Fruit fly (Drosophila melanogaster): ENCODE measurements around the gene Myo61F.
A peak's percentile ranks its signal among the peaks of the same experiment; 100 is the strongest.

Myo61F gene

DNA sequence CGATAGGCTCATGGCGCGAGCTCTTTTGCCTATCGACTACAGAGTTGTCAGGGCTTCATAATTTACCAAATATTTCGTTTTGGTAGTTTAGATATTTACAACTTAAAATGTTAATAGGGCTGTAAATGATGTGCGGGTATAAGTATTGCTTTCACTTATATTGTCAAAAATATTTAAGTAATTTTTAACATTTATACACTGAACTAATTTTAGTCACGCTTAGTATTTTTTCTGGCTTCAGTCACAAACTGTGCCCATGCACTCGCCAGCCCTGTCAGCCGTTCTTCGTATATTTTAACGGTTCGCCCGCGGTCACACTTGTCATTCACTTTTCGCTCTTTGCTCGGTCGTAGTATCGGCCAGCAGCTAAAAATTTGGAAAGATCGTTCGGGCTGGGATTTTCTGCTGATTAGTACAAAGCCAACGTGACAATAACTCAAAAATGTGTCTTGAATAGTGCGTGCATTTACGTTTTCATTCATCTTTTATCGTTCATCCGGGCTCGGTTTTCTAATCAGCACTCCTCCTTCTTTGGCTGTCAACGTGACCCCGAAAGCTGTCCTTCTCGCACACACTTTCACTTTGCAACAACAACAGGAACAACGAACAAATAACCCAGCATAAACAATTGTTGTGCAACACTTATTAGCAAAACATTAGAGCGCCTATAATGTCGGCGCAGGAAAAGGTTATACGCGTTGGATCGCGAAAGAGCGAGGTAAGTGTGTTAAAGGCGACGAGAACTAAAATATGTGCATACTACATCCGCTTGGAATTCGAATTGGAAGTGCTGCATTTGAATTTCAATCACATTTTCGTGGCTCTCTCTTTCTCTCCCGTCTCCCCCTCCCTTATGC lies 16.5 kb downstream of the Myo61F start, which contains the start of the genes Hmbs and CG2211 (continued):
- TF ChIP-seq CG6765 (GFP tag; optimal IDR thresholded peaks at IDR 0.05) (peak; percentile 67), CG4404 (GFP tag; IDR thresholded peaks at IDR 0.05) (peak; percentile 78), B-H2 (GFP tag; optimal IDR thresholded peaks at IDR 0.05) (peak; percentile 90), Hmx (GFP tag; optimal IDR thresholded peaks at IDR 0.05) (peak; percentile 72), CG14710 (tag; optimal IDR thresholded peaks at IDR 0.05) (peak; percentile 95), Gsc (GFP tag; IDR thresholded peaks at IDR 0.05) (no peak), wdn (GFP tag; IDR thresholded peaks at IDR 0.05) (peak; percentile 58), Oaz (GFP tag; IDR thresholded peaks at IDR 0.05) (peak; percentile 42; the same call in 1 of the 2 replicates), CG12236 (GFP tag; optimal IDR thresholded peaks at IDR 0.05) (peak; percentile 77), CG10209 (GFP tag; optimal IDR thresholded peaks at IDR 0.05) (peak; percentile 80), jigr1 (GFP tag; IDR thresholded peaks at IDR 0.05) (peak; percentile 53; the same call in 2 of the 3 replicates), Gug (GFP tag; IDR thresholded peaks at IDR 0.05) (peak; percentile 78; the same call in 3 of the 4 replicates), CG4854 (GFP tag; optimal IDR thresholded peaks at IDR 0.05) (peak; percentile 86), Rfx (GFP tag; IDR thresholded peaks at IDR 0.05) (peak; percentile 92), Meics (GFP tag; optimal IDR thresholded peaks at IDR 0.05) (peak; percentile 86), CG12104 (GFP tag; optimal IDR thresholded peaks at IDR 0.05) (peak; percentile 78), gcm (GFP tag; optimal IDR thresholded peaks at IDR 0.05) (peak; percentile 35), CG42726 (GFP tag; IDR thresholded peaks at IDR 0.05; ENCODE audit: partially characterized antibody) (peak; percentile 60), pb (GFP tag; optimal IDR thresholded peaks at IDR 0.05) (peak; percentile 18), CG10274 (GFP tag; optimal IDR thresholded peaks at IDR 0.05) (no peak), CG4282 (GFP tag; optimal IDR thresholded peaks at IDR 0.05) (peak; percentile 74), ci (GFP tag; IDR thresholded peaks at IDR 0.05) (peak; percentile 92), repo (GFP tag; optimal IDR thresholded peaks at IDR 0.05) (peak; percentile 74), NFAT (GFP tag; IDR thresholded peaks at IDR 0.05) (peak; percentile 76), grau (tag; optimal IDR thresholded peaks at IDR 0.05) (peak; percentile 86), dimm (GFP tag; IDR thresholded peaks at IDR 0.05) (0 out of 2 replicates have a peak, but pooled peaks have one; percentile 30), CG13775 (GFP tag; optimal IDR thresholded peaks at IDR 0.05) (peak; percentile 90), salm (tag; optimal IDR thresholded peaks at IDR 0.05) (peak; percentile 34), sisA (GFP tag; IDR thresholded peaks at IDR 0.05) (peak; percentile 85), eyg (GFP tag; optimal IDR thresholded peaks at IDR 0.05) (peak; percentile 75), Fer1 (GFP tag; optimal IDR thresholded peaks at IDR 0.05) (peak; percentile 88), exex (tag; optimal IDR thresholded peaks at IDR 0.05) (peak; percentile 68), CG14860 (GFP tag; IDR thresholded peaks at IDR 0.05; ENCODE audit: partially characterized antibody) (no peak), gfzf (GFP tag; optimal IDR thresholded peaks at IDR 0.05) (peak; percentile 94), MTF-1 (GFP tag; optimal IDR thresholded peaks at IDR 0.05; ENCODE audit: borderline replicate concordance) (peak; percentile 68), ftz-f1 (GFP tag; optimal IDR thresholded peaks at IDR 0.05) (peak; percentile 68), gsb (GFP tag; IDR thresholded peaks at IDR 0.05) (peak; percentile 50; the same call in 1 of the 2 replicates), Hr3 (GFP tag; optimal IDR thresholded peaks at IDR 0.05) (peak; percentile 88), fru (optimal IDR thresholded peaks at IDR 0.05) (no peak), sim (GFP tag; IDR thresholded peaks at IDR 0.05) (no peak), lbe (GFP tag; optimal IDR thresholded peaks at IDR 0.05) (peak; percentile 86), CG9817 (tag; optimal IDR thresholded peaks at IDR 0.05) (peak; percentile 81), cwo (GFP tag; optimal IDR thresholded peaks at IDR 0.05) (peak; percentile 78), CG13287 (GFP tag; IDR thresholded peaks at IDR 0.05; ENCODE audit: partially characterized antibody) (peak; percentile 75), Nf-YA (GFP tag; IDR thresholded peaks at IDR 0.05) (peak; percentile 77), nerfin-1 (tag; optimal IDR thresholded peaks at IDR 0.05) (peak; percentile 84), CG1233 (GFP tag; optimal IDR thresholded peaks at IDR 0.05) (peak; percentile 80), CG7987 (GFP tag; optimal IDR thresholded peaks at IDR 0.05) (peak; percentile 73)

Measured in whole organism, embryonic.